Worm (Caenorhabditis elegans) whole organism, L1 larva: Measurements from ENCODE around the gene sdc-3.

Source experiments
- alr-1 ChIP-seq: fragments of 200-800 bp; sonication (Bioruptor generic); optimal IDR thresholded peaks from 2 replicates; lab custom pipeline; 2018; ENCODE audit warnings: borderline replicate concordance, mild to moderate bottlenecking, missing genetic modification characterization, missing compliant biosample characterization
- nhr-47 ChIP-seq: sonication (generic microtip); optimal IDR thresholded peaks from 2 replicates; lab custom pipeline; 2016; ENCODE audit warnings: mild to moderate bottlenecking, missing genetic modification characterization, moderate library complexity, missing compliant biosample characterization
- skn-1 ChIP-seq: fragments of 150-350 bp; optimal IDR thresholded peaks from 2 replicates; lab custom pipeline; 2014; ENCODE audit warnings: missing biosample characterization, missing genetic modification characterization
- zag-1 ChIP-seq: fragments of 150-350 bp; optimal IDR thresholded peaks from 2 replicates; lab custom pipeline; 2014; ENCODE audit warnings: missing biosample characterization, missing genetic modification characterization

ce11 chrV:15011560-15011959, 36.4 kb downstream of the sdc-3 start, which contains the start of gene nmr-2:
- TF ChIP-seq nhr-47 (tag; lab: Kevin White, UChicago) (no peak), zag-1 (tag; lab: Kevin White, UChicago) (no peak), alr-1 (tag; lab: Kevin White, UChicago) (no peak), skn-1 (tag; lab: Kevin White, UChicago) (no peak)
